Worm (Caenorhabditis elegans) whole organism, mixed stage, embryonic: ENCODE results near the gene acy-3.

Source experiments
- elt-3 ChIP-seq: fragments of 150-350 bp; optimal IDR thresholded peaks from 2 replicates; lab custom pipeline; 2014; ENCODE audit warnings: missing biosample characterization, missing genetic modification characterization
- hlh-1 ChIP-seq: fragments of 150-350 bp; optimal IDR thresholded peaks from 2 replicates; lab custom pipeline; 2014; ENCODE audit warnings: missing biosample characterization, missing genetic modification reagents, missing genetic modification characterization
- mls-2 ChIP-seq: sonication (generic microtip); optimal IDR thresholded peaks from 2 replicates; lab custom pipeline; 2016; ENCODE audit warnings: mild to moderate bottlenecking, missing genetic modification characterization, moderate library complexity, missing compliant biosample characterization
- pha-4 ChIP-seq: fragments of 150-350 bp; optimal IDR thresholded peaks from 2 replicates; lab custom pipeline; 2018; ENCODE audit warnings: missing biosample characterization, missing genetic modification reagents, missing genetic modification characterization
- unc-62 ChIP-seq: fragments of 150-350 bp; optimal IDR thresholded peaks from 2 replicates; lab custom pipeline; 2014; ENCODE audit warnings: missing biosample characterization, missing genetic modification reagents, missing genetic modification characterization

- TF ChIP-seq mls-2 (tag; lab: Kevin White, UChicago) (no peak), unc-62 (GFP tag; lab: Kevin White, UChicago) (no peak), elt-3 (no peak), pha-4 (no peak), hlh-1 (tag; lab: Kevin White, UChicago) (no peak)
These were observed 11.1 kb upstream of the acy-3 start for ce11 chrIII:3797180-3798026.
